Worm (Caenorhabditis elegans): ENCODE data around the gene T02H6.1.

- no peak for TF ChIP-seq mdl-1 (tag; optimal IDR thresholded peaks at IDR 0.05)
- TF ChIP-seq alr-1 (tag; optimal IDR thresholded peaks at IDR 0.05): no peak
- TF ChIP-seq ZK546.5 (tag; optimal IDR thresholded peaks at IDR 0.05): no peak
Observed at ce11 chrII:723488-723887, 14.3 kb downstream of the T02H6.1 start, which contains the start of gene rfip-2.

All from whole organism, L2 larva.